Fruit fly (Drosophila melanogaster) whole organism, pupa: ENCODE results near the gene jvl.

Source experiments
- CG10348 ChIP-seq: fragments of 200-800 bp; sonication (Bioruptor generic); IDR thresholded peaks from 2 replicates; pipeline ENCODE4 v1.3.6; 2022; ENCODE audit warnings: missing biosample characterization, missing genetic modification characterization
- CG12605 ChIP-seq: fragments of 200-800 bp; sonication (Bioruptor generic); IDR thresholded peaks from 2 replicates; pipeline ENCODE4 v1.3.6; 2022; ENCODE audit warnings: missing biosample characterization, missing genetic modification characterization
- CG13204 ChIP-seq: fragments of 200-800 bp; sonication (Bioruptor generic); optimal IDR thresholded peaks from 2 replicates; lab custom pipeline; 2018; ENCODE audit warnings: missing biosample characterization, mild to moderate bottlenecking, missing genetic modification characterization, moderate library complexity
- CG14655 ChIP-seq: fragments of 200-800 bp; sonication (Bioruptor generic); optimal IDR thresholded peaks from 3 replicates; lab custom pipeline; 2017; ENCODE audit warnings: mild to moderate bottlenecking, missing biosample characterization, missing genetic modification reagents, missing genetic modification characterization
- CG15710 ChIP-seq: fragments of 200-800 bp; sonication (Bioruptor generic); optimal IDR thresholded peaks from 2 replicates; lab custom pipeline; 2018; ENCODE audit warnings: missing biosample characterization, mild to moderate bottlenecking, missing genetic modification characterization, moderate library complexity
- CG17806 ChIP-seq: fragments of 200-800 bp; sonication (Bioruptor generic); optimal IDR thresholded peaks from 2 replicates; lab custom pipeline; 2018; ENCODE audit warnings: missing biosample characterization, mild to moderate bottlenecking, missing genetic modification characterization, moderate library complexity
- CG32121 ChIP-seq: fragments of 200-800 bp; sonication (Bioruptor generic); IDR thresholded peaks from 2 replicates; pipeline ENCODE4 v1.3.6; 2022; ENCODE audit warnings: missing biosample characterization, missing genetic modification characterization
- CG34367 ChIP-seq: fragments of 200-800 bp; sonication (Bioruptor generic); optimal IDR thresholded peaks from 2 replicates; lab custom pipeline; 2018; ENCODE audit warnings: missing biosample characterization, mild to moderate bottlenecking, missing genetic modification characterization
- CG4496 ChIP-seq: fragments of 200-800 bp; sonication (Bioruptor generic); IDR thresholded peaks from 3 replicates; pipeline ENCODE4 v1.3.6; 2022; ENCODE audit warnings: missing biosample characterization, missing genetic modification characterization
- CG8159 ChIP-seq: fragments of 200-800 bp; sonication (Bioruptor generic); optimal IDR thresholded peaks from 3 replicates; lab custom pipeline; 2018; ENCODE audit warnings: missing biosample characterization, mild to moderate bottlenecking, missing genetic modification characterization, moderate library complexity
- CG8301 ChIP-seq: fragments of 200-800 bp; sonication (Bioruptor generic); optimal IDR thresholded peaks from 2 replicates; lab custom pipeline; 2018; ENCODE audit warnings: missing biosample characterization, mild to moderate bottlenecking, missing genetic modification characterization
- CG9948 ChIP-seq: fragments of 200-800 bp; sonication (Bioruptor generic); optimal IDR thresholded peaks from 2 replicates; lab custom pipeline; 2018; ENCODE audit warnings: missing biosample characterization, mild to moderate bottlenecking, missing genetic modification characterization, moderate library complexity
- D1 ChIP-seq: fragments of 200-800 bp; sonication (Bioruptor generic); optimal IDR thresholded peaks from 2 replicates; lab custom pipeline; 2018; ENCODE audit warnings: missing biosample characterization, mild to moderate bottlenecking, missing genetic modification characterization, moderate library complexity
- EcR ChIP-seq: fragments of 200-800 bp; sonication (Bioruptor generic); optimal IDR thresholded peaks from 3 replicates; lab custom pipeline; 2019; ENCODE audit warnings: missing biosample characterization, missing genetic modification characterization, mild to moderate bottlenecking, moderate library complexity, missing genetic modification reagents
- Ets98B ChIP-seq: fragments of 200-800 bp; sonication (Bioruptor generic); IDR thresholded peaks from 2 replicates; pipeline ENCODE4 v1.3.6; 2022; ENCODE audit warnings: missing biosample characterization, missing genetic modification characterization
- Pif1A ChIP-seq: fragments of 200-800 bp; sonication (Bioruptor generic); optimal IDR thresholded peaks from 3 replicates; lab custom pipeline; 2016; ENCODE audit warnings: missing biosample characterization, missing genetic modification characterization
- Pif1B ChIP-seq: fragments of 200-800 bp; sonication (Bioruptor generic); optimal IDR thresholded peaks from 3 replicates; lab custom pipeline; 2016; ENCODE audit warnings: missing biosample characterization, missing genetic modification characterization
- Snoo ChIP-seq: fragments of 200-800 bp; sonication (Bioruptor generic); optimal IDR thresholded peaks from 3 replicates; lab custom pipeline; 2017; ENCODE audit warnings: missing biosample characterization, mild to moderate bottlenecking, missing genetic modification characterization, inconsistent platforms
- fd96Ca ChIP-seq: fragments of 200-800 bp; sonication (Bioruptor generic); IDR thresholded peaks from 3 replicates; pipeline ENCODE4 v1.3.6; 2022; ENCODE audit warnings: missing biosample characterization, missing genetic modification characterization
- gl ChIP-seq: fragments of 200-800 bp; sonication (Bioruptor generic); optimal IDR thresholded peaks from 2 replicates; lab custom pipeline; 2018; ENCODE audit warnings: missing biosample characterization, mild to moderate bottlenecking, missing genetic modification characterization
- rn ChIP-seq: fragments of 200-800 bp; sonication (Bioruptor generic); IDR thresholded peaks from 2 replicates; pipeline ENCODE4 v1.3.6; 2022; ENCODE audit warnings: missing biosample characterization, missing genetic modification characterization

jvl gene

DNA sequence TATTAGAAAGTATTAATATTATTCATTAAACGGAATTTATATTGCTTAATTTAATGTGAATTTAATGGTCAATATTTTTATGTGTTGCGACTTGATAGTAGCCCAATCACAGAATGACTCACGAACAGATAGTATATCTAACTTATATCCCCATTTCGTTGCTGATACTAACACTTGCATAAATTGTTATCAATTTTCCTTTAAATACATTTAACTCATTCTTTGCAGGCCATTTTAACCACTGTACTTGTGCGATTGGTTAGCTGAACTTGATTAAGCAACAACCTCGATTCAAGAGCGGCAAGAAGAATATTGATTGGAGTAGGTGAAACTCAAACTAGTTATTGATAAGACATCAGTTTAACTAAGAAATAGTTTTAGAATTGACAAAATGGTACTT is 45.7 kb upstream of the jvl start:
- TF ChIP-seq CG13204 (GFP tag; lab: Kevin White, UChicago) (no peak), CG14655 (GFP tag; lab: Kevin White, UChicago) (peak; percentile 27), D1 (tag; lab: Kevin White, UChicago) (no peak), CG32121 (no peak), CG15710 (no peak), Pif1B (GFP tag; lab: Kevin White, UChicago) (no peak)

DNA sequence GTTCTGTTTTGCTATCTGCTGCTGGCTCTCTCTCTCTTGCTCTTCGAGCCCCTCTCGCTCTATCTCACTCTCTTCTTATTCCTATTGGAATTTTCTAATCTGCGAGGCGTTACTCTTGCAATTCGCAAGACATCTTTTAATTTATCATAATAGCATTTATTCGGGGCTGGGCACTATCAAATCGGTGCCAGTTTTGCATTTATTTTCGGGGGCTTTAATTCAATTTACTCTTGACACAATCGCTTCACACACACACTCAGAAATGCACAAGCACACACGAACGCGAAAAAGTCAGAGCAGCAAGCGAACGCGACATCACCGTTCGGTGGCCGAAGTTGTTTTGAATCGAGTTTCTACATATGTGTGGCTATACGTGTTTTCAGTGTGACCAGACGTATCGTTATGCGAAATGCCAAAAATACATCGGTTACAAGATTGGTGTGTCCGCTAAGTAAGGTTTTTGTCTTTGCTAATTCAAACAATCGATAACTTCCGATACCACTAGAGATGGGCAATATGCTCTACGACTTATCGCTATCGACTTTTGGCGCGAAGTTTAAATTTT is 44.4 kb upstream of the jvl start, which contains the start of gene Meltrin:
Gene Meltrin, minus strand, starts transcription at position 344 of the 565 bp plus-strand sequence.
- TF ChIP-seq CG13204 (GFP tag; lab: Kevin White, UChicago) (peak; percentile 20), Pif1A (no peak), CG34367 (tag; lab: Kevin White, UChicago) (peak; percentile 9), CG10348 (no peak), CG32121 (no peak), D1 (tag; lab: Kevin White, UChicago) (peak; percentile 18), Pif1B (GFP tag; lab: Kevin White, UChicago) (peak; percentile 29), rn (GFP tag; lab: Robert Waterston, UW) (no peak), CG8301 (tag; lab: Kevin White, UChicago) (no peak), CG9948 (no peak), fd96Ca (GFP tag; lab: Robert Waterston, UW) (no peak), CG12605 (no peak), CG17806 (tag; lab: Kevin White, UChicago) (peak; percentile 1), EcR (GFP tag; lab: Kevin White, UChicago) (peak; percentile 69), CG14655 (GFP tag; lab: Kevin White, UChicago) (no peak), Ets98B (GFP tag; lab: Robert Waterston, UW) (no peak), CG4496 (GFP tag; lab: Robert Waterston, UW) (no peak), gl (tag; lab: Kevin White, UChicago) (no peak), CG15710 (peak; percentile 26), Snoo (tag; lab: Kevin White, UChicago) (peak; percentile 45), CG8159 (tag; lab: Kevin White, UChicago) (peak; percentile 2)
- TF ChIP-seq, all 21 proteins: peak for 9

DNA sequence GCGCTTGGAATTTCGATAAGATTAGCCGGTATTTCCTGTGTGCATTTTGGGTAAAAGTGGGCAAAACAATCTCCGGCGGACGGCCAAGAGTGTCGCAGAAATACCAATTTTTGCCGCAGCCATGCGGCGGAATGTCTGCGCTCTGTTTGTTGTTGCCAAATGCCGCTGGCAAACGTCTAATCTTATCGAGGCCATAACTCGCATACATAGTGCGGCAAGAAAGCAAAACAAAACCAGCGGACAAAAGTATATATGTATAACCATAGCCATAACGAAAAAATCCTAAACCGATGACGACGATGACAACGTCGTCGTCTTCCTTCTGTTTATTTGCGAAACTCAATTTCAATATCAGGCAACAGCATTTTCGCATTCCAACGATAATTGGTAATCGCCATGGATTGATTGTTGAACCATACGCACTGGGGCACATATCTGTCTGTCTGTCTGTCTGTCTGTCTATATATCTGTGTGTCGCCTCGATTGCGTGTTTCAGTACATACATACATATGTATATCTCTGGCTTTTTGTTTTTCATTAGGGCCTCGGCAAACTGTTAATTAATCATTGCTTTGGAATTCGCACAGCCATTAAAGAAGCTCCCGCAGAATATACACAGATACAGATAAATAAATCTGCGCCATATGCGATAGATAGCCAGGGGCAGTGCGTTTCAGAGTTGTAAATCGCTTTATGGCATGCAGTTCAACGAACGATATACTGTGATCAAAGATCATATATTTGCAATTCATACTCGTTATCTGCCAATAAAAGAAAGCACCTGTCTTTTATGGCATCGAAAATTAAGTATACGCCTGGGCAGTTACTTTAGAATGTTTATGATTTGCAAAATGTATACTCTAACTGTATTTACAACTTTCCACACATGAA is 37.8 kb upstream of the jvl start:
- TF ChIP-seq EcR (GFP tag; lab: Kevin White, UChicago) (peak; percentile 79), CG15710 (no peak), CG8301 (tag; lab: Kevin White, UChicago) (no peak), D1 (tag; lab: Kevin White, UChicago) (no peak), fd96Ca (GFP tag; lab: Robert Waterston, UW) (no peak), Ets98B (GFP tag; lab: Robert Waterston, UW) (no peak)

DNA sequence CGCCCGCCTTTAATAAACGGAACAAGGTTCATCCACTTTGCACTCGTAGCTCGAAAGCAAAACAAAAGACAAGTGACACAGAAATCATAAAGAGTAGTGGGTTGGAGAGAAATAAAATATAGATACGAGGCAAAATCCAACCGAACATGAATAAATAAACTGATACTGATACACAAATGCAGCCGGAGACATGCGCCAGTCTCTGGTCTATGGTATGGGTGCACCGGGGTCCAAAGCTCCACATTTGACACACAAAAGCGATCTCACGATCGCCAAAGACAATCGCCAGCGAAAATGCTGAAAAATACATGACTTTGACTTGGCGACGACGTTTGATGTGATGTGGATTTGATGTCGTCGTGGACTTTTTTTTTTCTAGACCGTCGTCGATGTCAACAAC is 36.1 kb upstream of the jvl start:
- no peak for TF ChIP-seq Pif1B (GFP tag; lab: Kevin White, UChicago)
- TF ChIP-seq CG32121 = peak; percentile 42; the same call in 1 of the 2 replicates
- no peak for TF ChIP-seq CG15710
- no peak for TF ChIP-seq rn (GFP tag; lab: Robert Waterston, UW)
- peak; percentile 33 for TF ChIP-seq EcR (GFP tag; lab: Kevin White, UChicago)
- TF ChIP-seq CG8159 (tag; lab: Kevin White, UChicago) = no peak
- no peak for TF ChIP-seq CG8301 (tag; lab: Kevin White, UChicago)
- TF ChIP-seq CG9948 = no peak
- TF ChIP-seq fd96Ca (GFP tag; lab: Robert Waterston, UW) = peak; percentile 28; the same call in 1 of the 3 replicates

DNA sequence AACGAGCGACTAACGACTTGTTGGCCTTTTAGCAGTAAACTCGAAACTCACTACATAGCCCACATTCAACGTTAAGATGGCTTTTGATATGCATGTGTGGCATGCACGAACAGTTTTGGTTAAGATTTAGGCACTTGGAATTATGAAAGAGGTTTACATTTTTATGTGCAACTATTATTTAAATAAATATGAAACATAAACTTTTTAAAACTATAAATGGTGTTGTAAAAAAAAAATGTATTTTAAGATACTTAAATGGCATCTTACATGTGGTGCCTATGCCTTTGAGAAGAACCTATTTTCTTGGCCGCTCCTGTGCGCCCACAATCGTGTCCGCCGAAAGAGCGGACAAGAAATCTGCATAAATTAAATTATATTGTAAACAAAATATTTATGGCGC is 35.0 kb upstream of the jvl start:
- TF ChIP-seq CG4496 (GFP tag; lab: Robert Waterston, UW) (0 out of 3 replicates have a peak, but pooled peaks have one; percentile 20), CG32121 (peak; percentile 34; the same call in 1 of the 2 replicates), Pif1B (GFP tag; lab: Kevin White, UChicago) (no peak), CG13204 (GFP tag; lab: Kevin White, UChicago) (no peak), Ets98B (GFP tag; lab: Robert Waterston, UW) (peak; percentile 41; the same call in 1 of the 2 replicates), D1 (tag; lab: Kevin White, UChicago) (no peak), CG9948 (peak; percentile 4)
- TF ChIP-seq, all 21 proteins: peak for 4

DNA sequence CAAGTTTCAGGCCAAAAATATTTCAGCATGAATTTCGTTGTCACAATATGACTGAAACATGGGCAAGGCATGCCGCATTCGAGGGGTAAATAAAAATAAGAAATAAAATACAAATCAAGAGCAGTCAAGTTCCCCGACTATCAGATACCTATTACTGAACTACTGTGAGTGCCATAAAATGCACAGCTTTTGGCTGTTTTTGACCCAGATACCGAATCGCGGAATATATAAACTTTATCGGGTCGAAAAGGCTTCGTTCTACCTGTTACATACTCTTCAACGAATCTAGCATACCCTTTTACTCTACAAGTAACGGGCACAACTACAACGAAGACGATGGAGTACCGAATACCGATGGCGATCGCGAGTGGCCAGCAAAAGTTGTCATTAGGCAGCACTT is 34.5 kb upstream of the jvl start:
- TF ChIP-seq CG14655 (GFP tag; lab: Kevin White, UChicago) (no peak), gl (tag; lab: Kevin White, UChicago) (no peak), CG9948 (no peak), CG32121 (peak; percentile 81), CG8159 (tag; lab: Kevin White, UChicago) (peak; percentile 48), Snoo (tag; lab: Kevin White, UChicago) (peak; percentile 66), EcR (GFP tag; lab: Kevin White, UChicago) (no peak), CG10348 (peak; percentile 29; the same call in 1 of the 2 replicates), CG13204 (GFP tag; lab: Kevin White, UChicago) (no peak), CG34367 (tag; lab: Kevin White, UChicago) (no peak), Pif1B (GFP tag; lab: Kevin White, UChicago) (peak; percentile 26), fd96Ca (GFP tag; lab: Robert Waterston, UW) (peak; percentile 85), Pif1A (peak; percentile 56), CG8301 (tag; lab: Kevin White, UChicago) (no peak), CG4496 (GFP tag; lab: Robert Waterston, UW) (peak; percentile 87), D1 (tag; lab: Kevin White, UChicago) (no peak), CG12605 (no peak), rn (GFP tag; lab: Robert Waterston, UW) (no peak), Ets98B (GFP tag; lab: Robert Waterston, UW) (peak; percentile 66), CG17806 (tag; lab: Kevin White, UChicago) (peak; percentile 10), CG15710 (peak; percentile 42)
